Worm (Caenorhabditis elegans): ENCODE measurements around the gene sra-37.

ce11 chrX:13937350-13937749 lies 44.2 kb upstream of the sra-37 start:
- TF ChIP-seq ham-2 (GFP tag; optimal IDR thresholded peaks at IDR 0.05) (no peak), blmp-1 (tag; optimal IDR thresholded peaks at IDR 0.05) (no peak), mab-5 (tag; optimal IDR thresholded peaks at IDR 0.05) (no peak), nhr-28 (tag; optimal IDR thresholded peaks at IDR 0.05) (no peak), nhr-237 (tag; optimal IDR thresholded peaks at IDR 0.05) (no peak), nhr-76 (tag; optimal IDR thresholded peaks at IDR 0.05) (no peak), unc-62 (GFP tag; optimal IDR thresholded peaks at IDR 0.05) (no peak), snpc-4 (tag; optimal IDR thresholded peaks at IDR 0.05) (no peak), unc-39 (tag; optimal IDR thresholded peaks at IDR 0.05) (no peak), nhr-12 (tag; optimal IDR thresholded peaks at IDR 0.05) (no peak), nhr-2 (tag; optimal IDR thresholded peaks at IDR 0.05) (no peak), cnd-1 (tag; optimal IDR thresholded peaks at IDR 0.05) (no peak), hlh-1 (tag; optimal IDR thresholded peaks at IDR 0.05) (no peak)
